Fruit fly (Drosophila melanogaster) whole organism, embryonic: ENCODE data around the gene RpS15Aa.

Source experiments
- B-H2 ChIP-seq: fragments of 200-800 bp; sonication (Bioruptor generic); optimal IDR thresholded peaks from 2 replicates; lab custom pipeline; 2018; ENCODE audit warnings: missing biosample characterization, mild to moderate bottlenecking, missing genetic modification characterization
- CG10267 ChIP-seq: fragments of 200-800 bp; sonication (Bioruptor generic); optimal IDR thresholded peaks from 2 replicates; lab custom pipeline; 2018; ENCODE audit warnings: missing biosample characterization, mild to moderate bottlenecking, missing genetic modification characterization, moderate library complexity
- CG11695 ChIP-seq: fragments of 200-800 bp; sonication (Bioruptor generic); IDR thresholded peaks from 3 replicates; pipeline ENCODE4 v1.3.6; 2022; ENCODE audit warnings: missing biosample characterization, missing genetic modification characterization
- CG12071 ChIP-seq: fragments of 200-800 bp; sonication (Bioruptor generic); optimal IDR thresholded peaks from 3 replicates; lab custom pipeline; 2018; ENCODE audit warnings: missing biosample characterization, mild to moderate bottlenecking, missing genetic modification characterization
- CG14667 ChIP-seq: fragments of 200-800 bp; sonication (Bioruptor generic); IDR thresholded peaks from 2 replicates; pipeline ENCODE4 v1.3.6; 2022; ENCODE audit warnings: missing biosample characterization, missing genetic modification characterization
- CG15514 ChIP-seq: fragments of 200-800 bp; sonication (Bioruptor generic); optimal IDR thresholded peaks from 3 replicates; lab custom pipeline; 2017; ENCODE audit warnings: missing biosample characterization, missing genetic modification characterization, mild to moderate bottlenecking, moderate library complexity, missing genetic modification reagents
- CG17385 ChIP-seq: fragments of 200-800 bp; sonication (Bioruptor generic); optimal IDR thresholded peaks from 3 replicates; lab custom pipeline; 2018; ENCODE audit warnings: missing biosample characterization, mild to moderate bottlenecking, missing genetic modification characterization
- CG1792 ChIP-seq: fragments of 200-800 bp; sonication (Bioruptor generic); optimal IDR thresholded peaks from 2 replicates; lab custom pipeline; 2016; ENCODE audit warnings: missing biosample characterization, missing genetic modification characterization
- CG18476 ChIP-seq: fragments of 200-800 bp; sonication (Bioruptor generic); optimal IDR thresholded peaks from 2 replicates; lab custom pipeline; 2016; ENCODE audit warnings: missing biosample characterization, mild to moderate bottlenecking, missing genetic modification characterization
- CG18599 ChIP-seq: fragments of 200-800 bp; sonication (Bioruptor generic); optimal IDR thresholded peaks from 3 replicates; lab custom pipeline; 2017; ENCODE audit warnings: missing biosample characterization, missing genetic modification characterization, mild to moderate bottlenecking, moderate library complexity, missing genetic modification reagents
- CG2199 ChIP-seq: fragments of 200-800 bp; sonication (Bioruptor generic); IDR thresholded peaks from 3 replicates; pipeline ENCODE4 v1.3.6; 2022; ENCODE audit warnings: missing biosample characterization, missing genetic modification characterization
- CG2202 ChIP-seq: fragments of 200-800 bp; sonication (Bioruptor generic); optimal IDR thresholded peaks from 2 replicates; lab custom pipeline; 2018; ENCODE audit warnings: missing biosample characterization, mild to moderate bottlenecking, missing genetic modification characterization
- CG42726 ChIP-seq: fragments of 200-800 bp; sonication (Bioruptor generic); IDR thresholded peaks from 2 replicates; pipeline ENCODE4 v1.3.6; 2022; ENCODE audit warnings: missing biosample characterization, missing genetic modification characterization; ENCODE audit not compliant: partially characterized antibody
- CG4820 ChIP-seq: fragments of 200-800 bp; sonication (Bioruptor generic); optimal IDR thresholded peaks from 3 replicates; lab custom pipeline; 2016; ENCODE audit warnings: missing biosample characterization, missing genetic modification characterization
- CG4854 ChIP-seq: fragments of 200-800 bp; sonication (Bioruptor generic); optimal IDR thresholded peaks from 2 replicates; lab custom pipeline; 2016; ENCODE audit warnings: missing biosample characterization, missing genetic modification characterization, inconsistent platforms
- CG6175 ChIP-seq: fragments of 200-800 bp; sonication (Bioruptor generic); IDR thresholded peaks from 3 replicates; pipeline ENCODE4 v1.3.6; 2022; ENCODE audit warnings: missing biosample characterization, missing genetic modification characterization
- CG8290 ChIP-seq, 3 experiments: fragments of 200-800 bp; sonication (Bioruptor generic); optimal IDR thresholded peaks; 2 replicates each; lab custom pipeline; 2016 to 2019; ENCODE audit warnings: missing biosample characterization in 3 of 3, missing genetic modification characterization in 3 of 3, mild to moderate bottlenecking in 2 of 3, moderate library complexity in 1 of 3
- CG8944 ChIP-seq: fragments of 200-800 bp; sonication (Bioruptor generic); optimal IDR thresholded peaks from 3 replicates; lab custom pipeline; 2016; ENCODE audit warnings: missing biosample characterization, missing genetic modification characterization
- CG9727 ChIP-seq: fragments of 200-800 bp; sonication (Bioruptor generic); optimal IDR thresholded peaks from 3 replicates; lab custom pipeline; 2017; ENCODE audit warnings: missing biosample characterization, mild to moderate bottlenecking, missing genetic modification characterization
- D19B ChIP-seq: fragments of 200-800 bp; sonication (Bioruptor generic); optimal IDR thresholded peaks from 2 replicates; lab custom pipeline; 2017; ENCODE audit warnings: missing biosample characterization, mild to moderate bottlenecking, missing genetic modification characterization
- Fer3 ChIP-seq: fragments of 200-800 bp; sonication (Bioruptor generic); optimal IDR thresholded peaks from 2 replicates; lab custom pipeline; 2018; ENCODE audit warnings: missing biosample characterization, mild to moderate bottlenecking, missing genetic modification characterization, moderate library complexity
- HmgD ChIP-seq: fragments of 200-800 bp; sonication (Bioruptor generic); optimal IDR thresholded peaks from 3 replicates; lab custom pipeline; 2016; ENCODE audit warnings: missing biosample characterization, missing genetic modification characterization
- Hmx ChIP-seq: fragments of 200-800 bp; sonication (Bioruptor generic); optimal IDR thresholded peaks from 2 replicates; lab custom pipeline; 2016; ENCODE audit warnings: missing biosample characterization, missing genetic modification characterization
- Hr78 ChIP-seq, 2 experiments: fragments of 200-800 bp in 1 of 2; fragments of >200 bp in 1 of 2; sonication (Bioruptor generic) in 1 of 2; optimal IDR thresholded peaks; 2 replicates each; lab custom pipeline; 2017 to 2019; ENCODE audit warnings: missing biosample characterization in 2 of 2, missing genetic modification characterization in 2 of 2, mild to moderate bottlenecking in 1 of 2, moderate library complexity in 1 of 2
- Kr ChIP-seq: fragments of 200-800 bp; sonication (Bioruptor generic); optimal IDR thresholded peaks from 2 replicates; lab custom pipeline; 2017; ENCODE audit warnings: missing biosample characterization, mild to moderate bottlenecking, missing genetic modification characterization
- Neu2 ChIP-seq: fragments of 200-800 bp; sonication (Bioruptor generic); optimal IDR thresholded peaks from 3 replicates; lab custom pipeline; 2016; ENCODE audit warnings: missing biosample characterization, missing genetic modification characterization, borderline replicate concordance
- Nf-YC ChIP-seq: fragments of 200-800 bp; optimal IDR thresholded peaks from 3 replicates; lab custom pipeline; 2019; ENCODE audit warnings: missing biosample characterization, mild to moderate bottlenecking, missing genetic modification characterization, moderate library complexity
- Spps ChIP-seq: fragments of 200-800 bp; sonication (Bioruptor generic); optimal IDR thresholded peaks from 2 replicates; lab custom pipeline; 2018; ENCODE audit warnings: missing biosample characterization, mild to moderate bottlenecking, missing genetic modification characterization
- az2 ChIP-seq: fragments of 200-800 bp; sonication (Bioruptor generic); optimal IDR thresholded peaks from 3 replicates; lab custom pipeline; 2016; ENCODE audit warnings: missing biosample characterization, missing genetic modification characterization
- bsh ChIP-seq, 2 experiments: fragments of 200-800 bp; sonication (Bioruptor generic); optimal IDR thresholded peaks; 2 replicates each; lab custom pipeline; 2017 to 2018; ENCODE audit warnings: mild to moderate bottlenecking in 2 of 2, missing biosample characterization in 2 of 2, missing genetic modification characterization in 2 of 2, moderate library complexity in 1 of 2
- ci ChIP-seq: fragments of 200-800 bp; sonication (Bioruptor generic); IDR thresholded peaks from 3 replicates; pipeline ENCODE4 v1.3.6; 2022; ENCODE audit warnings: missing biosample characterization, missing genetic modification characterization
- crp ChIP-seq, 2 experiments: fragments of 200-800 bp; sonication (Bioruptor generic); optimal IDR thresholded peaks; 2 replicates in 1 of 2; 3 replicates in 1 of 2; lab custom pipeline; 2017; ENCODE audit warnings: missing biosample characterization in 2 of 2, missing genetic modification characterization in 2 of 2, mild to moderate bottlenecking in 1 of 2, moderate library complexity in 1 of 2
- dimm ChIP-seq: fragments of 200-800 bp; sonication (Bioruptor generic); IDR thresholded peaks from 2 replicates; pipeline ENCODE4 v1.3.6; 2022; ENCODE audit warnings: missing biosample characterization, missing genetic modification characterization
- ems ChIP-seq: fragments of 200-800 bp; sonication (Bioruptor generic); optimal IDR thresholded peaks from 3 replicates; lab custom pipeline; 2016; ENCODE audit warnings: missing biosample characterization, missing genetic modification characterization
- fd96Cb ChIP-seq: fragments of 200-800 bp; sonication (Bioruptor generic); optimal IDR thresholded peaks from 2 replicates; lab custom pipeline; 2018; ENCODE audit warnings: missing biosample characterization, mild to moderate bottlenecking, missing genetic modification characterization, moderate library complexity
- lab ChIP-seq: fragments of 200-800 bp; sonication (Bioruptor generic); optimal IDR thresholded peaks from 3 replicates; lab custom pipeline; 2017; ENCODE audit warnings: missing biosample characterization, missing genetic modification characterization, mild to moderate bottlenecking, moderate library complexity, missing genetic modification reagents
- lov ChIP-seq, 2 experiments: fragments of 200-800 bp in 1 of 2; fragments of >200 bp in 1 of 2; sonication (Bioruptor generic) in 1 of 2; IDR thresholded peaks in 1 of 2; optimal IDR thresholded peaks in 1 of 2; 2 replicates in 1 of 2; 3 replicates in 1 of 2; pipeline versions ENCODE4 v1.3.6 to Lab custom; 2017 to 2022; ENCODE audit warnings: missing biosample characterization in 1 of 2, missing genetic modification characterization in 1 of 2
- maf-S ChIP-seq: fragments of 200-800 bp; sonication (Bioruptor generic); optimal IDR thresholded peaks from 2 replicates; lab custom pipeline; 2016; ENCODE audit warnings: missing biosample characterization, missing genetic modification characterization
- mam ChIP-seq: fragments of 200-800 bp; sonication (Bioruptor generic); optimal IDR thresholded peaks from 3 replicates; lab custom pipeline; 2016; ENCODE audit warnings: missing biosample characterization, missing genetic modification characterization
- pan ChIP-seq, 4 experiments: fragments of >200 bp in 3 of 4; fragments of 200-800 bp in 1 of 4; sonication (Bioruptor generic) in 1 of 4; optimal IDR thresholded peaks in 3 of 4; IDR thresholded peaks in 1 of 4; 2 replicates each; pipeline versions ENCODE4 v1.3.6 to Lab custom; 2017 to 2022; ENCODE audit warnings: missing biosample characterization in 2 of 4, missing genetic modification characterization in 2 of 4, mixed read lengths in 1 of 4
- ranshi ChIP-seq: fragments of 200-800 bp; sonication (Bioruptor generic); IDR thresholded peaks from 2 replicates; pipeline ENCODE4 v1.3.6; 2022; ENCODE audit warnings: missing biosample characterization, missing genetic modification characterization
- sr ChIP-seq: fragments of 200-800 bp; sonication (Bioruptor generic); IDR thresholded peaks from 3 replicates; pipeline ENCODE4 v1.3.6; 2022; ENCODE audit warnings: missing biosample characterization, missing genetic modification characterization
- toy ChIP-seq: fragments of 200-800 bp; sonication (Bioruptor generic); IDR thresholded peaks from 2 replicates; pipeline ENCODE4 v1.3.6; 2022; ENCODE audit warnings: missing biosample characterization, missing genetic modification characterization
- tup ChIP-seq: fragments of 200-800 bp; sonication (Bioruptor generic); optimal IDR thresholded peaks from 2 replicates; lab custom pipeline; 2016; ENCODE audit warnings: missing biosample characterization, mild to moderate bottlenecking, missing genetic modification characterization, moderate library complexity
- wdn ChIP-seq: fragments of 200-800 bp; sonication (Bioruptor generic); IDR thresholded peaks from 2 replicates; pipeline ENCODE4 v1.3.6; 2022; ENCODE audit warnings: missing biosample characterization, missing genetic modification characterization

Gene RpS15Aa

dm6 chrX:13373239-13374153 is 36.0 kb upstream of the RpS15Aa start (continued):
- TF ChIP-seq CG8290 (GFP tag; optimal IDR thresholded peaks at IDR 0.05; lab: Kevin White, UChicago) (peak; percentile 36), CG8290 (tag; optimal IDR thresholded peaks at IDR 0.05; lab: Kevin White, UChicago) (peak in 1 of 2 experiments; percentile 63), Hr78 (GFP tag; optimal IDR thresholded peaks at IDR 0.05; lab: Kevin White, UChicago) (peak in 1 of 2 experiments; percentile 81), tup (GFP tag; lab: Kevin White, UChicago) (no peak), CG18476 (GFP tag; lab: Kevin White, UChicago) (peak; percentile 77), CG10267 (peak; percentile 84), Kr (no peak), CG4820 (GFP tag; lab: Kevin White, UChicago) (peak; percentile 73), Hmx (GFP tag; lab: Kevin White, UChicago) (no peak), Fer3 (peak; percentile 84), maf-S (GFP tag; lab: Kevin White, UChicago) (peak; percentile 38), CG42726 (no peak), dimm (GFP tag; lab: Robert Waterston, UW) (no peak; the same call in 1 of the 2 replicates), fd96Cb (peak; percentile 86), CG6175 (GFP tag; lab: Robert Waterston, UW) (0 out of 3 replicates have a peak, but pooled peaks have one; percentile 35), B-H2 (GFP tag; lab: Kevin White, UChicago) (peak; percentile 42), bsh (GFP tag; optimal IDR thresholded peaks at IDR 0.05; lab: Kevin White, UChicago) (peak; percentile 68 to 90), ranshi (GFP tag; lab: Robert Waterston, UW) (peak; percentile 74), CG17385 (GFP tag; lab: Kevin White, UChicago) (peak; percentile 96), crp (GFP tag; optimal IDR thresholded peaks at IDR 0.05; lab: Kevin White, UChicago) (peak in 1 of 2 experiments; percentile 76), sr (GFP tag; lab: Robert Waterston, UW) (no peak), CG18599 (GFP tag; lab: Kevin White, UChicago) (peak; percentile 89), CG15514 (GFP tag; lab: Kevin White, UChicago) (peak; percentile 59), D19B (GFP tag; lab: Kevin White, UChicago) (peak; percentile 67), CG8944 (GFP tag; lab: Kevin White, UChicago) (peak; percentile 9), ems (GFP tag; lab: Kevin White, UChicago) (peak; percentile 28), CG12071 (GFP tag; lab: Kevin White, UChicago) (peak; percentile 73), lov (optimal IDR thresholded peaks at IDR 0.05; lab: Kevin White, UChicago) (no peak), lov (GFP tag; IDR thresholded peaks at IDR 0.05; lab: Robert Waterston, UW) (no peak), ci (peak; percentile 75; the same call in 2 of the 3 replicates), Nf-YC (tag; lab: Kevin White, UChicago) (peak; percentile 73), CG14667 (GFP tag; lab: Robert Waterston, UW) (peak; percentile 71), lab (GFP tag; lab: Kevin White, UChicago) (peak; percentile 93), CG2202 (tag; lab: Kevin White, UChicago) (peak; percentile 25), Spps (peak; percentile 62), az2 (GFP tag; lab: Kevin White, UChicago) (peak; percentile 85), mam (GFP tag; lab: Kevin White, UChicago) (peak; percentile 35), CG9727 (GFP tag; lab: Kevin White, UChicago) (peak; percentile 86), wdn (GFP tag; lab: Robert Waterston, UW) (peak; percentile 79), CG11695 (GFP tag; lab: Robert Waterston, UW) (peak; percentile 86), CG2199 (GFP tag; lab: Robert Waterston, UW) (0 out of 3 replicates have a peak, but pooled peaks have one; percentile 65), CG4854 (GFP tag; lab: Kevin White, UChicago) (peak; percentile 41), CG1792 (GFP tag; lab: Kevin White, UChicago) (peak; percentile 7), HmgD (GFP tag; lab: Kevin White, UChicago) (no peak), Neu2 (GFP tag; lab: Kevin White, UChicago) (no peak), toy (no peak; the same call in 1 of the 2 replicates), pan (optimal IDR thresholded peaks at IDR 0.05; lab: Kevin White, UChicago) (no peak), pan (GFP tag; optimal IDR thresholded peaks at IDR 0.05 in 1 of 2, IDR thresholded peaks at IDR 0.05 in 1 of 2) (peak in 1 of 2 experiments; percentile 90)
